Worm (Caenorhabditis elegans) whole organism, midembryonic: ENCODE measurements around the gene ver-4.

Experiments used
- T22C8.4 ChIP-seq: fragments of 200-800 bp; sonication (Bioruptor generic); IDR thresholded peaks from 2 replicates; pipeline ENCODE4 v1.3.6; 2022; ENCODE audit warnings: missing genetic modification characterization, missing compliant biosample characterization
- cog-1 ChIP-seq: sonication (generic microtip); optimal IDR thresholded peaks from 2 replicates; lab custom pipeline; 2016; ENCODE audit warnings: missing genetic modification characterization, missing compliant biosample characterization
- flt-1 ChIP-seq: fragments of 200-800 bp; sonication (Bioruptor generic); IDR thresholded peaks from 2 replicates; pipeline ENCODE4 v1.3.6; 2022; ENCODE audit warnings: missing genetic modification characterization, missing compliant biosample characterization
- klf-2 ChIP-seq: fragments of 200-800 bp; sonication (Bioruptor generic); conservative IDR thresholded peaks from 2 replicates; pipeline ENCODE4 v1.3.6; 2022; ENCODE audit warnings: missing genetic modification reagents, missing genetic modification characterization, missing compliant biosample characterization
- med-1 ChIP-seq: sonication (generic microtip); optimal IDR thresholded peaks from 2 replicates; lab custom pipeline; 2017; ENCODE audit warnings: missing genetic modification characterization, mild to moderate bottlenecking, missing compliant biosample characterization, antibody characterized with exemption, missing genetic modification reagents; ENCODE audit not compliant: insufficient read depth
- ref-1 ChIP-seq: fragments of 200-800 bp; sonication (Bioruptor generic); conservative IDR thresholded peaks from 2 replicates; pipeline ENCODE4 v1.3.6; 2022; ENCODE audit warnings: missing genetic modification reagents, missing genetic modification characterization, missing compliant biosample characterization
- tab-1 ChIP-seq: fragments of 200-800 bp; sonication (Bioruptor generic); IDR thresholded peaks from 2 replicates; pipeline ENCODE4 v1.3.6; 2022; ENCODE audit warnings: missing genetic modification characterization, missing compliant biosample characterization
- ztf-23 ChIP-seq: fragments of 200-800 bp; sonication (Bioruptor generic); IDR thresholded peaks from 2 replicates; pipeline ENCODE4 v1.3.6; 2022; ENCODE audit warnings: missing genetic modification reagents, missing genetic modification characterization, missing compliant biosample characterization
- ztf-29 ChIP-seq: fragments of 200-800 bp; sonication (Bioruptor generic); IDR thresholded peaks from 2 replicates; pipeline ENCODE4 v1.3.6; 2022; ENCODE audit warnings: missing genetic modification reagents, missing genetic modification characterization, missing compliant biosample characterization

Gene ver-4

DNA sequence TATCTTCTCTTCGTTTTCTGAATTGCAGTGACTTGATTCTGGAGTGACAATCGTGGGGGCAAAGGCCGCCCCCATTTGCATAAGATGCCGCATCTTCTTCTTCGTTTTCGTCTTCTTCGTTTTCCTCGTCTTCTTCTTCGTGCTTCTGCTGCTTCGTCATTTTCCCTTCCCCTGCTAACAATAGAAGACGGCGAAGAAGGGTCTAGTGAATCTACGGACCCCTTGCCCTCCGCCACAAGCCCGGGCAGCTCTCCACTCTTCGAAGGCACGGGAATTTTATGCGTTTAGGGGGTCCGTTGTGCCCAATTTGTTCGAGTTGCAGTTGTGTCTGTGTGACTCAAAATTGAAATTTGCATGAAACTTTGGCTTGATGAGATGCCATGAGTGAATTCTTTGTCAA, 49.7 kb downstream of the ver-4 start:
- peak; percentile 53; the same call in 1 of the 2 replicates for TF ChIP-seq flt-1 (GFP tag; lab: Robert Waterston, UW)
- no peak for TF ChIP-seq ref-1 (GFP tag; lab: Robert Waterston, UW)

ce11 chrX:11032412-11032811, 50.3 kb downstream of the ver-4 start:
- no peak for TF ChIP-seq klf-2 (GFP tag; lab: Robert Waterston, UW)
- no peak for TF ChIP-seq ztf-23 (GFP tag; lab: Robert Waterston, UW)
- TF ChIP-seq T22C8.4, result no peak
- no peak for TF ChIP-seq flt-1 (GFP tag; lab: Robert Waterston, UW)
- no peak for TF ChIP-seq med-1
- TF ChIP-seq ztf-29, result no peak
- no peak for TF ChIP-seq ref-1 (GFP tag; lab: Robert Waterston, UW)
- no peak for TF ChIP-seq tab-1
- no peak for TF ChIP-seq cog-1

- TF ChIP-seq cog-1 (no peak), ref-1 (GFP tag; lab: Robert Waterston, UW) (no peak), med-1 (no peak), ztf-23 (GFP tag; lab: Robert Waterston, UW) (no peak), T22C8.4 (no peak), tab-1 (no peak), flt-1 (GFP tag; lab: Robert Waterston, UW) (no peak), ztf-29 (no peak), klf-2 (GFP tag; lab: Robert Waterston, UW) (no peak)
These were observed 51.2 kb downstream of the ver-4 start for ce11 chrX:11033128-11033951.

DNA sequence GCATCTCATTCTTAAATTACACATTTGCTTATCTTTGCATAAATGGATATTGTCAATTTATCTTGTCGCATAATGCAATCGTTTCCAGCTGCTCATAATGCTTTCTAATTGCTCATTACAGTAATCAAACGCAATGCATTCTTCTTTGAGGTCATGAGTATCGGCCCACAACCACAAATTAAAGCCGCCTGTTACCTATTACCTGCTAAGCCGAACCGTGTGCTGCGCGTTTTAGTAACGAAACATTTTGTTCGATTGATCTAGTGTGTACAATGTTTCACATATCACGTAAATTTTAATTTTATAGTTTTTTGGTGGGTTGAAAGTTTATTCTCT, 51.8 kb downstream of the ver-4 start:
- no peak for TF ChIP-seq med-1
- TF ChIP-seq flt-1 (GFP tag; lab: Robert Waterston, UW), result no peak
- TF ChIP-seq ztf-23 (GFP tag; lab: Robert Waterston, UW), result no peak
- no peak for TF ChIP-seq T22C8.4
- TF ChIP-seq klf-2 (GFP tag; lab: Robert Waterston, UW), result no peak
- TF ChIP-seq cog-1, result no peak
- TF ChIP-seq ref-1 (GFP tag; lab: Robert Waterston, UW), result no peak
- TF ChIP-seq tab-1, result no peak
- no peak for TF ChIP-seq ztf-29

ce11 chrX:11034430-11035117, 52.4 kb downstream of the ver-4 start:
- TF ChIP-seq cog-1 (peak; percentile 25), T22C8.4 (0 out of 2 replicates have a peak, but pooled peaks have one; percentile 7), tab-1 (0 out of 2 replicates have a peak, but pooled peaks have one; percentile 18), klf-2 (GFP tag; lab: Robert Waterston, UW) (no peak)

DNA sequence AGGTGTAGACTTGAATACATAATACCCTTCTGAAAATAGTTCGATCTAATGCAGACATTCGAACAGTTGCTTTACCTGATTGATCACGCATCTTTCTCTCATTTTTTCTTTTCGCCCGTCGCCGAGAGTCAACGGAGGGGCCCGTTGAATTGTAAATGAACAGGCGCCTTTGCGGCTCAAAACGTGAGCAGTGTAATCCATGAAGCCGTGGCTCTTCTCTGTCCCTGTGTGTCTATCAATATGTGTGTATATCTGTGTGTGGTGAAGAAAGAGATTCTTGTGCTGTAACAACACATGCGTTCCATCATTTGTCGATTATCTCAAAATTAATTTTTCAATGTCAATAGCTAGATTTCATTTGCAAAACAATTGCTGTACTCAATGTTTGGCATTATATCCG, 53.4 kb downstream of the ver-4 start:
- TF ChIP-seq ztf-29 (no peak), tab-1 (no peak), T22C8.4 (no peak), med-1 (no peak), cog-1 (no peak), ref-1 (GFP tag; lab: Robert Waterston, UW) (no peak), flt-1 (GFP tag; lab: Robert Waterston, UW) (no peak), klf-2 (GFP tag; lab: Robert Waterston, UW) (no peak), ztf-23 (GFP tag; lab: Robert Waterston, UW) (no peak)

DNA sequence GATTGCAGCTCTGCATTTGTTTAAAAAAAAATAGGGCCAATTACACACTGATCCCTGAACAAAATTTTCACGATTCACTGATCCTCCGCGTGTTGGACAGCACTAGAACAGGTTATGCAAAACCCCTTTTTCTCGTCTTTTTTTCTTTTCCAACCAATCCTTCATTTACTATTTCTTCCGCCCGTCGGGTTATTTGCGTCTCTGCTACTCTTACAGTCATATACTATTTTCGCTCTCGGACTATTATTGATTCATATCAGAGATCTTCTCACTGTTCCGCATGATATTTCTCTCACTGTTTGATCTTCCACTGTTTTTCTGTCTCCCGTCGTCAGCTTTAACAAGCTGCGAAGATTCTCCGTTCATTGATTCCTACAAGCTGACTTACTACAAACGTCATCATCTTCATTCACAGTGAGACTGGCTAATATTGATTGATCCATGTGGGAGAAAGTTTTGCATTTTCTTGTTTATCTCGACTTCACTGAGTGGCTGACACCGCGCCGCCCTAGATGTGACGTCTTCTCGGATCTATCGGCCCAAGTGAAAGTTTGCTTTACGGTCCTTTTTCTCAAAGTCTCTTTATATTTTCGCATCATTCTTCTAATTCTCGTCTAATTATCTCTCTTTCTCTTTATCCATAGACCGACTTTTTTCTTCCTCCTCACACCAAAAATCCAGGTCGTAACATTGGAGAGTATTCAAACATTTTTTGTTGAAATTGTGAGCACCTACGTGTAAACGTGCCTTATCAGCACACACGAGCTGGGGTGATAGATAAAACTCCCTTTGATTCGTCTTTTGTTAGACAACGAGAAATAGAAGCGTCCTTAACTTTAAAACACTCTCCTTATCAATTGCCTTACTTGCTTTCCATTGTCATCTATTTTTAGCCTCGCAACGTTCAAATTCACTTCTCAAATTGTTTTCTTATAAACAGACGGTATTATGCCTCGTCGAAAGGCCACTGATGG, 54.2 kb downstream of the ver-4 start:
- TF ChIP-seq tab-1 (no peak), cog-1 (no peak), ztf-23 (GFP tag; lab: Robert Waterston, UW) (no peak), med-1 (no peak), T22C8.4 (no peak), ref-1 (GFP tag; lab: Robert Waterston, UW) (no peak), flt-1 (GFP tag; lab: Robert Waterston, UW) (no peak), ztf-29 (no peak), klf-2 (GFP tag; lab: Robert Waterston, UW) (no peak)
